Fruit fly (Drosophila melanogaster): Measurements from ENCODE around the gene loqs.

DNA sequence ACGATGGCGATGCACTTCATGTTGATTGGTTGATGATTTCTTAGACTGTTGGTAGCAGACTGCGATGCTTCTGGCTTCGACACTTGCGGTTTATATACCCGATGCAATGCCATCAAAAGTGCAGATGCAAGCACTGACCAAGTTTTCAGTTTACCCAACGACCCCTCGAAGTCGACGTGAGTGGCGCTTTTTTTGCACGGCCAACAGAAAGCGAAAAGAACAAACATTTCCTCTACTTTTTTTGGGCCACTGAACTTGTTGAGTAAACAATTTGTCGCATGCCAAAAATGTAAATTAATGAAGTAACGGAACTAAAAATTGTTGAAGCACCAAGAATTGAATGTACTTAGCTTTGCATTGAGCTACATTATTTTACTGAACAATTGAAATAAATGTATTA, 29.1 kb downstream of the loqs start, which contains the start of gene Vm34Ca:
- TF ChIP-seq CG31627 (GFP tag; optimal IDR thresholded peaks at IDR 0.05) (no peak), Eip75B (GFP tag; optimal IDR thresholded peaks at IDR 0.05) (no peak), acj6 (GFP tag; optimal IDR thresholded peaks at IDR 0.05) (no peak), topi (GFP tag; optimal IDR thresholded peaks at IDR 0.05) (no peak), CG10631 (GFP tag; optimal IDR thresholded peaks at IDR 0.05) (no peak), salr (GFP tag; optimal IDR thresholded peaks at IDR 0.05) (no peak), Hr38 (GFP tag; optimal IDR thresholded peaks at IDR 0.05) (no peak), Lpt (GFP tag; optimal IDR thresholded peaks at IDR 0.05) (no peak), spab (GFP tag; optimal IDR thresholded peaks at IDR 0.05) (no peak), Eip78C (GFP tag) (no peak)
